Worm (Caenorhabditis elegans): ENCODE results near the gene B0244.9.

ce11 chrIII:5730041-5730440 is 789 bp downstream of the B0244.9 start:
- TF ChIP-seq aly-2 (tag; optimal IDR thresholded peaks at IDR 0.05) (no peak), lin-15B (tag; optimal IDR thresholded peaks at IDR 0.05) (no peak), aha-1 (tag; optimal IDR thresholded peaks at IDR 0.05) (no peak), rnt-1 (tag; optimal IDR thresholded peaks at IDR 0.05) (no peak), Y116A8C.19 (tag; optimal IDR thresholded peaks at IDR 0.05; ENCODE audit: borderline replicate concordance) (no peak), nhr-47 (tag; optimal IDR thresholded peaks at IDR 0.05) (no peak), nhr-11 (tag; optimal IDR thresholded peaks at IDR 0.05) (no peak), isw-1 (GFP tag; IDR thresholded peaks at IDR 0.05) (no peak), ztf-4 (tag; optimal IDR thresholded peaks at IDR 0.05) (no peak), ama-1 (optimal IDR thresholded peaks at IDR 0.05) (no peak), nhr-237 (tag; optimal IDR thresholded peaks at IDR 0.05) (no peak)
